Worm (Caenorhabditis elegans): Measurements from ENCODE around the gene orc-5.

- TF ChIP-seq dsc-1 (tag; optimal IDR thresholded peaks at IDR 0.05) (no peak), C34B4.2 (tag; optimal IDR thresholded peaks at IDR 0.05) (no peak)
Measured at ce11 chrIV:10765053-10765452, 30.7 kb upstream of the orc-5 start, which contains the start of gene T25B9.12.
